Worm (Caenorhabditis elegans): ENCODE measurements around the gene C34F6.9.

C34F6.9 gene

DNA sequence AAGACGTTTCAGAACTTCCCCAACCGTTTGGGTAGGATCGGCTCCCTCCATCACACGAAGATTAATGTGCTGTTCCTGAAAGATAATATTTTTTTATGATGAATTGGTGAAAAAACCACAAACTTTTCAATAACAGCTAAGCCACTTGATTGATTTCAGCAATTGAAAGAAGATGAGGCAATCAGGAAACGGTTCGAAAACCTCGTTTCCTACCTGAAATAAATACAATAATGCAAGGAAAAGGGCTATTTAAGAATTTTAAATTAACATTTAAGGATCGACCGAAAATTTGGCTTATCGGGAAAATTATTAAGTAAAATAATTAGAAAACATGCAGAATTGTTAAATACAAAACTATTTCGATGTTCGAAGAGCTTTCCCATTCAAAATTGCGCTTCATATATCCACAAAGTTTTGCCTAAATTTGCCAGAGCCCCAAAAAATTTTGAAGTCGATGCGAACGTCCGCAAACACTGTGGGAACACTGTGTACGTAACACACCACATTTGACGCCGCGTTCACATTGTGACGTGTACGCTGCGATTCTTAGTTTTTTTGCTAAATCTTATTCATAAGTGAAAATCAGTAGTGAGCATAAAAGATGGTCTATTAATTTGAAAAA, at the start of gene C34F6.9:
TSS of gene C34F6.9 (minus strand) at position 51 of the 622 bp plus-strand sequence.
- TF ChIP-seq W03F9.2 (tag; optimal IDR thresholded peaks at IDR 0.05): no peak

ce11 chrX:11270882-11271281, 48.4 kb upstream of the C34F6.9 start, which contains the start of gene ifa-1:
Gene ifa-1 (plus strand): TSS chrX:11271182.
- no peak for TF ChIP-seq him-1 (tag; optimal IDR thresholded peaks at IDR 0.05)

- TF ChIP-seq W03F9.2 (tag; optimal IDR thresholded peaks at IDR 0.05): no peak
- TF ChIP-seq him-1 (tag; optimal IDR thresholded peaks at IDR 0.05): no peak
- TF ChIP-seq dao-5 (tag; optimal IDR thresholded peaks at IDR 0.05): no peak
Observed at ce11 chrX:11268970-11269369, 46.5 kb upstream of the C34F6.9 start, which contains the start of gene C03A3.3. Gene C03A3.3 (minus strand): TSS chrX:11269070.

ce11 chrX:11266711-11267110, 44.3 kb upstream of the C34F6.9 start, which contains the start of gene C03A3.9:
Gene C03A3.9 (plus strand): TSS chrX:11267011.
- no peak for TF ChIP-seq him-1 (tag; optimal IDR thresholded peaks at IDR 0.05)
- no peak for TF ChIP-seq dao-5 (tag; optimal IDR thresholded peaks at IDR 0.05)
- no peak for TF ChIP-seq W03F9.2 (tag; optimal IDR thresholded peaks at IDR 0.05)

DNA sequence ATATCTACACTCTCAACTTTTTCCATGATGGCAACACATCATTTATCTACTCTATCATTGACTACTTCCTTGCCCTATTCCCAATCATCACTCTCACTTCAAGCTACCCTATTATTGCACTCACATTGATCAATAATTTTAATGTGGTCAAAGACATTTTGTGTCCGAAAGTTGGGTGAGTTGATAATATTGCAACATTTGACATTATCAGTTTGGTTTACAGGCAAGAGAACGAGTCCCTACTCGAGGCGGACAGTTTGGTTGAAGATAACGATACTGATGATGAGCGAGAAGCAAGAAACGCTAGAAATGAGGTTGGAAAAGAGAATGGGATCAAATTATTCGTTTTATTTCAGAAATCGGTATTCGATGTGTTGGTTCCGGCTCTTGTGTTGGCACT, 42.3 kb upstream of the C34F6.9 start:
- TF ChIP-seq W03F9.2 (tag; optimal IDR thresholded peaks at IDR 0.05) (no peak), dao-5 (tag; optimal IDR thresholded peaks at IDR 0.05) (no peak), him-1 (tag; optimal IDR thresholded peaks at IDR 0.05) (no peak)

ce11 chrX:11262319-11263074, 40.0 kb upstream of the C34F6.9 start, which contains the start of gene C03A3.2:
Gene C03A3.2 (plus strand): TSS chrX:11262848.
- TF ChIP-seq W03F9.2 (tag; optimal IDR thresholded peaks at IDR 0.05): peak; percentile 6
- TF ChIP-seq dao-5 (tag; optimal IDR thresholded peaks at IDR 0.05): no peak
- peak; percentile 12 for TF ChIP-seq him-1 (tag; optimal IDR thresholded peaks at IDR 0.05)

DNA sequence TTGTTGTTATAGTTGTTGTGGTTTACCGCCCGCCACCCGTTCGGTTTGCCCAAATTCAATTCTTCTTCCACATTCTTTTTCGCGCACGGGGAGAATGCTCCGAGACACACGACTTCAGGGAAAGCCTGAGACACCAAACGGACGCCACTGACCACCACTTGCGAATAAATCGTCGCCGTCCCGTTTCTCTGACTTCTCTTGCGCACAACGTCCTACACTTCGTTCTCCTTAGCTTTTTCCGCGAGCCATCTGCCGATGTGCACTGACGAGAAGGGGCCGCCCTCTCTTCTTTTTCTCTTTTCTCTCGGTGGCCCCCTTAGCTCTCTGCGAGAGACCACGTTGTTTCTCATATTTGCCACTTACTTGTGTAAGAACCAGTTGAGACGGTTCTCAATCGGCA, 34.6 kb upstream of the C34F6.9 start, which contains the start of gene C03A3.1:
TSS of gene C03A3.1 (plus strand) at position 291 of the 400 bp plus-strand sequence.
- TF ChIP-seq dao-5 (tag; optimal IDR thresholded peaks at IDR 0.05) (no peak), him-1 (tag; optimal IDR thresholded peaks at IDR 0.05) (no peak), W03F9.2 (tag; optimal IDR thresholded peaks at IDR 0.05) (no peak)

DNA sequence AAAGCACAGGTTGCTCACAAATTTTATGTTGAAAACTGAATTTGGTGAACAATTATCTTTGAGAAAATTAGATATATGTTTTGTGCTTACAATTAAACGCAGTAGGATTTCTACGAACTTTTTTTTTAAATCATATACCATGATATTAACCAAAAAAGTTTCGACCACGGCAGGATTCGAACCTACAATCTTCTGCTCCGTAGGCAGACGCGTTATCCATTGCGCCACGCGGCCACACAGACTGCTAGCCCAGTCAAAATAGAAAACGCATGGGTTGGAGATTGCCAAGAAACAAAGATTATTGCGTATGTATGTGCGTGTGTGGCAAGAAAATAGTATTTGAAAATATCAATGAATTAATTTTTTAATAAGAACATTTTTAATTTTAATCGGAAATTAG, 30.0 kb upstream of the C34F6.9 start:
- peak; percentile 37 for TF ChIP-seq him-1 (tag; optimal IDR thresholded peaks at IDR 0.05)
- TF ChIP-seq W03F9.2 (tag; optimal IDR thresholded peaks at IDR 0.05): peak; percentile 24
- TF ChIP-seq dao-5 (tag; optimal IDR thresholded peaks at IDR 0.05): no peak

DNA sequence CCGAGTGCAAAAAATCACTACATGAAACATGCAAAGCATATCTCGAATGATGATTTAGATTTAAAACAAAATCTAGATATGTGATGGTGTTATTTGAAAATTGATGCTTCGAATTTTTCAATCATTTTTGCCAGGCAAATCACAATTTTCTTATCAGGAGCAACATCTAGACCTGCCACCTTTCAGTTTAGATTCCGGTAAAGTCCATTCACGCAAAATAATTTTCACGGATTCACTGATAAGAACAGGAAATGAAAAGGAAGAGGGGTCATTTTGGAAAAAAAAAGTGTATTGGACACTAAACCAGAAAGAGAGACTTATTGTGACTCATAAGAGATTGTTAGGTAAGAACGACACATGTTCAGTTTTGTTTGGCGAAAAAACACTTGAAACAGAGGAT, 29.5 kb upstream of the C34F6.9 start:
- TF ChIP-seq dao-5 (tag; optimal IDR thresholded peaks at IDR 0.05) (no peak), him-1 (tag; optimal IDR thresholded peaks at IDR 0.05) (no peak), W03F9.2 (tag; optimal IDR thresholded peaks at IDR 0.05) (no peak)

- TF ChIP-seq W03F9.2 (tag; optimal IDR thresholded peaks at IDR 0.05): no peak
- no peak for TF ChIP-seq dao-5 (tag; optimal IDR thresholded peaks at IDR 0.05)
- TF ChIP-seq him-1 (tag; optimal IDR thresholded peaks at IDR 0.05): no peak
Observed at ce11 chrX:11250983-11251382, 28.5 kb upstream of the C34F6.9 start.

DNA sequence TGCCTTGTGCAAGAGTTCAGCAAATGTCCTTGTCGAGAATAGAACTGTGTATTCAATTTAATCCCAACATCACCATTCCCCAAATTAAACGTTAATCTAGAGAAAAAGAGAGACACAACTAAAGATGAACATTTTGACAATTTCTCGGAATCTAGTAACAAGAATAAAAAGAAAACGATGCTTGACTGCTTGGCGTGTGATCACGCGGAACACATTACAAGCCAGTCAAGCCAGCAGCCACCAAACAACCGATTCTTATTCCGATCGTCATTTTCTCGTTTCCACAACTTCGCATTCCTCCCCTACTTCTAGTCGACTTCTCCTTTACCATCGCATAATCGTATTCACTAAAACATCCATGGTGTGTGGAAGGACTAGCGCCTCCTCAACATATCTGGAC, 26.9 kb upstream of the C34F6.9 start:
- TF ChIP-seq dao-5 (tag; optimal IDR thresholded peaks at IDR 0.05) (no peak), him-1 (tag; optimal IDR thresholded peaks at IDR 0.05) (no peak), W03F9.2 (tag; optimal IDR thresholded peaks at IDR 0.05) (no peak)

ce11 chrX:11248083-11248482, 25.6 kb upstream of the C34F6.9 start:
- TF ChIP-seq dao-5 (tag; optimal IDR thresholded peaks at IDR 0.05) (no peak), W03F9.2 (tag; optimal IDR thresholded peaks at IDR 0.05) (no peak), him-1 (tag; optimal IDR thresholded peaks at IDR 0.05) (no peak)

DNA sequence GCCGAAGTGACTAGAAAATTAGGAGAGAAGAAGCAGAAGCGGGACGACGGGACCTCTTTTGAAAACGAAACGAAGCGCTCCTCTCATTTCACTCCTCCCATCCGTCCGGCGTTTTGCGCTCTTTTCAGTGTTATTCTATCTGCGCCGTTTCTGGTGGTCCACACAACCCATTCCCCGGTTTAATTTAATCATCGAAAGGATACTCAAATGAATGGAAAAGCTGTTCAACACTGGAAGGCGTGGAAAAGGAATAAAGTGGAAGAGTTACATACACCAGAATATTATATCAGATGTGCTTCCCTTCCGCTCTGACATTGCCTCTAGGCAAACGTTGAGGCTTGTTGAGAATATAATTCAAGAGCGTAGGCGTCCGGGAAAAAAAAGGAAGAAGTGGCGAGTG, 22.6 kb upstream of the C34F6.9 start:
- TF ChIP-seq dao-5 (tag; optimal IDR thresholded peaks at IDR 0.05) (no peak), him-1 (tag; optimal IDR thresholded peaks at IDR 0.05) (no peak), W03F9.2 (tag; optimal IDR thresholded peaks at IDR 0.05) (no peak)

ce11 chrX:11243604-11244003, 21.2 kb upstream of the C34F6.9 start:
- TF ChIP-seq dao-5 (tag; optimal IDR thresholded peaks at IDR 0.05) (no peak), him-1 (tag; optimal IDR thresholded peaks at IDR 0.05) (no peak), W03F9.2 (tag; optimal IDR thresholded peaks at IDR 0.05) (no peak)
